Fruit fly (Drosophila melanogaster) whole organism, embryonic: ENCODE measurements around the gene CG14795.

Experiments
- Adf1 ChIP-seq: fragments of 200-800 bp; sonication (Bioruptor generic); IDR thresholded peaks from 2 replicates; pipeline ENCODE4 v1.3.6; 2022; ENCODE audit warnings: missing biosample characterization, missing genetic modification characterization
- CG10147 ChIP-seq: fragments of 200-800 bp; sonication (Bioruptor generic); optimal IDR thresholded peaks from 2 replicates; lab custom pipeline; 2019; ENCODE audit warnings: missing biosample characterization, mild to moderate bottlenecking, missing genetic modification characterization, moderate library complexity
- CG10267 ChIP-seq: fragments of 200-800 bp; sonication (Bioruptor generic); optimal IDR thresholded peaks from 2 replicates; lab custom pipeline; 2018; ENCODE audit warnings: missing biosample characterization, mild to moderate bottlenecking, missing genetic modification characterization, moderate library complexity
- CG10979 ChIP-seq: fragments of 200-800 bp; sonication (Bioruptor generic); optimal IDR thresholded peaks from 2 replicates; lab custom pipeline; 2018; ENCODE audit warnings: missing biosample characterization, mild to moderate bottlenecking, missing genetic modification characterization, moderate library complexity
- CG11456 ChIP-seq: fragments of 200-800 bp; sonication (Bioruptor generic); IDR thresholded peaks from 3 replicates; pipeline ENCODE4 v1.3.6; 2022; ENCODE audit warnings: missing biosample characterization, missing genetic modification characterization
- CG12155 ChIP-seq: fragments of 200-800 bp; sonication (Bioruptor generic); optimal IDR thresholded peaks from 3 replicates; lab custom pipeline; 2016; ENCODE audit warnings: missing biosample characterization, missing genetic modification characterization
- CG12659 ChIP-seq: fragments of 200-800 bp; sonication (Bioruptor generic); optimal IDR thresholded peaks from 3 replicates; lab custom pipeline; 2017; ENCODE audit warnings: mild to moderate bottlenecking, missing biosample characterization, missing genetic modification reagents, missing genetic modification characterization
- CG15479 ChIP-seq: fragments of 200-800 bp; sonication (Bioruptor generic); optimal IDR thresholded peaks from 3 replicates; lab custom pipeline; 2019; ENCODE audit warnings: missing biosample characterization, mild to moderate bottlenecking, missing genetic modification characterization, moderate library complexity
- CG15601 ChIP-seq: fragments of 200-800 bp; sonication (Bioruptor generic); optimal IDR thresholded peaks from 3 replicates; lab custom pipeline; 2019; ENCODE audit warnings: missing biosample characterization, mild to moderate bottlenecking, missing genetic modification characterization, moderate library complexity
- CG17829 ChIP-seq: fragments of 200-800 bp; optimal IDR thresholded peaks from 2 replicates; lab custom pipeline; 2019; ENCODE audit warnings: missing biosample characterization, mild to moderate bottlenecking, missing genetic modification characterization, moderate library complexity
- CG2120 ChIP-seq: fragments of 200-800 bp; sonication (Bioruptor generic); optimal IDR thresholded peaks from 3 replicates; lab custom pipeline; 2016; ENCODE audit warnings: missing biosample characterization, missing genetic modification characterization
- CG2202 ChIP-seq: fragments of 200-800 bp; sonication (Bioruptor generic); optimal IDR thresholded peaks from 2 replicates; lab custom pipeline; 2018; ENCODE audit warnings: missing biosample characterization, mild to moderate bottlenecking, missing genetic modification characterization
- CG2712 ChIP-seq: fragments of 200-800 bp; optimal IDR thresholded peaks from 3 replicates; lab custom pipeline; 2019; ENCODE audit warnings: missing biosample characterization, mild to moderate bottlenecking, missing genetic modification characterization, moderate library complexity
- CG30403 ChIP-seq: fragments of 200-800 bp; sonication (Bioruptor generic); optimal IDR thresholded peaks from 3 replicates; lab custom pipeline; 2016; ENCODE audit warnings: missing biosample characterization, missing genetic modification characterization
- CG3065 ChIP-seq: fragments of 200-800 bp; sonication (Bioruptor generic); optimal IDR thresholded peaks from 2 replicates; lab custom pipeline; 2016; ENCODE audit warnings: missing biosample characterization, missing genetic modification characterization
- CG32532 ChIP-seq: fragments of 200-800 bp; sonication (Bioruptor generic); IDR thresholded peaks from 2 replicates; pipeline ENCODE4 v1.3.6; 2022; ENCODE audit warnings: missing biosample characterization, missing genetic modification characterization
- CG34422 ChIP-seq: fragments of 200-800 bp; sonication (Bioruptor generic); IDR thresholded peaks from 3 replicates; pipeline ENCODE4 v1.3.6; 2022; ENCODE audit warnings: missing biosample characterization, missing genetic modification characterization
- CG6175 ChIP-seq: fragments of 200-800 bp; sonication (Bioruptor generic); IDR thresholded peaks from 3 replicates; pipeline ENCODE4 v1.3.6; 2022; ENCODE audit warnings: missing biosample characterization, missing genetic modification characterization
- CG6791 ChIP-seq: fragments of 200-800 bp; sonication (Bioruptor generic); IDR thresholded peaks from 3 replicates; pipeline ENCODE4 v1.3.6; 2022; ENCODE audit warnings: missing biosample characterization, missing genetic modification characterization; ENCODE audit not compliant: partially characterized antibody
- CG7556 ChIP-seq: fragments of 200-800 bp; sonication (Bioruptor generic); optimal IDR thresholded peaks from 2 replicates; lab custom pipeline; 2017; ENCODE audit warnings: missing biosample characterization, mild to moderate bottlenecking, missing genetic modification characterization
- CG9727 ChIP-seq: fragments of 200-800 bp; sonication (Bioruptor generic); optimal IDR thresholded peaks from 3 replicates; lab custom pipeline; 2017; ENCODE audit warnings: missing biosample characterization, mild to moderate bottlenecking, missing genetic modification characterization
- CG9817 ChIP-seq: fragments of 200-800 bp; sonication (Bioruptor generic); optimal IDR thresholded peaks from 2 replicates; lab custom pipeline; 2018; ENCODE audit warnings: missing biosample characterization, mild to moderate bottlenecking, missing genetic modification characterization, moderate library complexity
- CTCF ChIP-seq: fragments of 200-800 bp; sonication (Bioruptor generic); optimal IDR thresholded peaks from 2 replicates; lab custom pipeline; 2017; ENCODE audit warnings: missing biosample characterization, mild to moderate bottlenecking, missing genetic modification characterization, moderate library complexity
- Fer1 ChIP-seq: fragments of 200-800 bp; sonication (Bioruptor generic); optimal IDR thresholded peaks from 2 replicates; lab custom pipeline; 2017; ENCODE audit warnings: missing biosample characterization, mild to moderate bottlenecking, missing genetic modification characterization
- HLH4C ChIP-seq: fragments of 200-800 bp; sonication (Bioruptor generic); IDR thresholded peaks from 3 replicates; pipeline ENCODE4 v1.3.6; 2022; ENCODE audit warnings: missing biosample characterization, missing genetic modification characterization; ENCODE audit not compliant: partially characterized antibody
- Hey ChIP-seq: fragments of 200-800 bp; sonication (Bioruptor generic); optimal IDR thresholded peaks from 3 replicates; lab custom pipeline; 2018; ENCODE audit warnings: missing biosample characterization, mild to moderate bottlenecking, missing genetic modification characterization
- Hsf ChIP-seq: fragments of 200-800 bp; sonication (Bioruptor generic); optimal IDR thresholded peaks from 3 replicates; lab custom pipeline; 2016; ENCODE audit warnings: missing biosample characterization, missing genetic modification characterization
- Opbp ChIP-seq: fragments of 200-800 bp; sonication (Bioruptor generic); IDR thresholded peaks from 3 replicates; pipeline ENCODE4 v1.3.6; 2022; ENCODE audit warnings: missing biosample characterization, missing genetic modification characterization; ENCODE audit not compliant: partially characterized antibody
- Ptx1 ChIP-seq: fragments of 200-800 bp; sonication (Bioruptor generic); IDR thresholded peaks from 2 replicates; pipeline ENCODE4 v1.3.6; 2022; ENCODE audit warnings: missing biosample characterization, missing genetic modification characterization
- Sox100B ChIP-seq: fragments of 200-800 bp; sonication (Bioruptor generic); optimal IDR thresholded peaks from 3 replicates; lab custom pipeline; 2018; ENCODE audit warnings: missing biosample characterization, mild to moderate bottlenecking, missing genetic modification characterization
- bcd ChIP-seq: fragments of 200-800 bp; sonication (Bioruptor generic); optimal IDR thresholded peaks from 2 replicates; lab custom pipeline; 2017; ENCODE audit warnings: missing biosample characterization, mild to moderate bottlenecking, missing genetic modification characterization
- bigmax ChIP-seq: fragments of 200-800 bp; sonication (Bioruptor generic); optimal IDR thresholded peaks from 2 replicates; lab custom pipeline; 2018; ENCODE audit warnings: missing biosample characterization, mild to moderate bottlenecking, missing genetic modification characterization
- bowl ChIP-seq: fragments of 200-800 bp; sonication (Bioruptor generic); IDR thresholded peaks from 2 replicates; pipeline ENCODE4 v1.3.6; 2022; ENCODE audit warnings: missing biosample characterization, missing genetic modification characterization
- caup ChIP-seq: fragments of 200-800 bp; sonication (Bioruptor generic); optimal IDR thresholded peaks from 3 replicates; lab custom pipeline; 2017; ENCODE audit warnings: missing biosample characterization, mild to moderate bottlenecking, missing genetic modification characterization, moderate library complexity; ENCODE audit not compliant: severe bottlenecking
- chinmo ChIP-seq: fragments of 200-800 bp; sonication (Bioruptor generic); IDR thresholded peaks from 4 replicates; pipeline ENCODE4 v1.3.6; 2022; ENCODE audit warnings: missing biosample characterization, missing genetic modification characterization; ENCODE audit not compliant: partially characterized antibody
- dpn ChIP-seq, 2 experiments: fragments of 200-800 bp; sonication (Bioruptor generic); optimal IDR thresholded peaks; 3 replicates each; lab custom pipeline; 2016; ENCODE audit warnings: missing biosample characterization in 2 of 2, missing genetic modification characterization in 2 of 2
- fu2 ChIP-seq: fragments of 200-800 bp; sonication (Bioruptor generic); optimal IDR thresholded peaks from 2 replicates; lab custom pipeline; 2016; ENCODE audit warnings: missing biosample characterization, missing genetic modification characterization
- gce ChIP-seq: fragments of 200-800 bp; sonication (Bioruptor generic); IDR thresholded peaks from 3 replicates; pipeline ENCODE4 v1.3.6; 2022; ENCODE audit warnings: missing biosample characterization, missing genetic modification characterization
- gro ChIP-seq: fragments of 200-800 bp; sonication (Bioruptor generic); optimal IDR thresholded peaks from 2 replicates; lab custom pipeline; 2016; ENCODE audit warnings: missing biosample characterization, missing genetic modification characterization
- jumu ChIP-seq: fragments of 200-800 bp; sonication (Bioruptor generic); optimal IDR thresholded peaks from 3 replicates; lab custom pipeline; 2016; ENCODE audit warnings: missing biosample characterization, missing genetic modification characterization
- mirr ChIP-seq: fragments of 200-800 bp; sonication (Bioruptor generic); optimal IDR thresholded peaks from 3 replicates; lab custom pipeline; 2018; ENCODE audit warnings: missing biosample characterization, mild to moderate bottlenecking, missing genetic modification characterization
- oc ChIP-seq: fragments of 200-800 bp; sonication (Bioruptor generic); optimal IDR thresholded peaks from 2 replicates; lab custom pipeline; 2018; ENCODE audit warnings: missing biosample characterization, mild to moderate bottlenecking, missing genetic modification characterization, moderate library complexity
- p53 ChIP-seq: fragments of 200-800 bp; sonication (Bioruptor generic); optimal IDR thresholded peaks from 2 replicates; lab custom pipeline; 2016; ENCODE audit warnings: missing biosample characterization, missing genetic modification characterization
- peb ChIP-seq: fragments of 200-800 bp; sonication (Bioruptor generic); IDR thresholded peaks from 2 replicates; pipeline ENCODE4 v1.3.6; 2022; ENCODE audit warnings: missing biosample characterization, missing genetic modification characterization
- pita ChIP-seq: fragments of 200-800 bp; sonication (Bioruptor generic); optimal IDR thresholded peaks from 2 replicates; lab custom pipeline; 2017; ENCODE audit warnings: missing biosample characterization, mild to moderate bottlenecking, missing genetic modification characterization
- pnt ChIP-seq: fragments of 200-800 bp; sonication (Bioruptor generic); optimal IDR thresholded peaks from 3 replicates; lab custom pipeline; 2016; ENCODE audit warnings: missing biosample characterization, missing genetic modification characterization
- repo ChIP-seq: fragments of 200-800 bp; sonication (Bioruptor generic); optimal IDR thresholded peaks from 2 replicates; lab custom pipeline; 2016; ENCODE audit warnings: missing biosample characterization, missing genetic modification characterization
- row ChIP-seq: fragments of 200-800 bp; sonication (Bioruptor generic); IDR thresholded peaks from 3 replicates; pipeline ENCODE4 v1.3.6; 2022; ENCODE audit warnings: missing biosample characterization, missing genetic modification characterization
- trem ChIP-seq: fragments of 200-800 bp; optimal IDR thresholded peaks from 3 replicates; lab custom pipeline; 2019; ENCODE audit warnings: missing biosample characterization, mild to moderate bottlenecking, missing genetic modification characterization, moderate library complexity
- zen ChIP-seq: fragments of 200-800 bp; sonication (Bioruptor generic); optimal IDR thresholded peaks from 3 replicates; lab custom pipeline; 2018; ENCODE audit warnings: missing biosample characterization, mild to moderate bottlenecking, missing genetic modification characterization, moderate library complexity

Gene CG14795

dm6 chrX:1512753-1513226 lies at the start of gene CG14795 (continued):
- TF ChIP-seq CG9817 (tag; lab: Kevin White, UChicago) (peak; percentile 37), caup (GFP tag; lab: Kevin White, UChicago) (peak; percentile 25), Hsf (GFP tag; lab: Kevin White, UChicago) (peak; percentile 37), CG32532 (peak; percentile 38; the same call in 1 of the 2 replicates), CG11456 (peak; percentile 62; the same call in 1 of the 3 replicates), CG6175 (GFP tag; lab: Robert Waterston, UW) (no peak), oc (tag; lab: Kevin White, UChicago) (peak; percentile 6), Sox100B (no peak), jumu (GFP tag; lab: Kevin White, UChicago) (peak; percentile 61), pnt (GFP tag; lab: Kevin White, UChicago) (no peak), dpn (GFP tag; optimal IDR thresholded peaks at IDR 0.05; lab: Kevin White, UChicago) (peak; percentile 39 to 43), CG15479 (GFP tag; lab: Kevin White, UChicago) (no peak), CG2202 (no peak), CG6791 (GFP tag; lab: Robert Waterston, UW) (peak; percentile 97), HLH4C (GFP tag; lab: Robert Waterston, UW) (peak; percentile 97), Hey (peak; percentile 0), CG12659 (GFP tag; lab: Kevin White, UChicago) (peak; percentile 81), CG15601 (tag; lab: Kevin White, UChicago) (peak; percentile 50), bowl (GFP tag; lab: Robert Waterston, UW) (no peak), CG10147 (GFP tag; lab: Kevin White, UChicago) (no peak), Opbp (GFP tag; lab: Robert Waterston, UW) (peak; percentile 94), zen (tag; lab: Kevin White, UChicago) (peak; percentile 78), row (GFP tag; lab: Robert Waterston, UW) (peak; percentile 45; the same call in 2 of the 3 replicates), CG9727 (GFP tag; lab: Kevin White, UChicago) (peak; percentile 25), pita (peak; percentile 97), CG2712 (peak; percentile 59), p53 (GFP tag; lab: Kevin White, UChicago) (peak; percentile 47), Fer1 (GFP tag; lab: Kevin White, UChicago) (peak; percentile 41), CTCF (peak; percentile 66), trem (tag; lab: Kevin White, UChicago) (peak; percentile 80), peb (GFP tag; lab: Robert Waterston, UW) (no peak), mirr (no peak), CG10267 (tag; lab: Kevin White, UChicago) (peak; percentile 80), CG12155 (GFP tag; lab: Kevin White, UChicago) (peak; percentile 35), bcd (peak; percentile 72), CG34422 (0 out of 3 replicates have a peak, but pooled peaks have one; percentile 29), CG3065 (GFP tag; lab: Kevin White, UChicago) (peak; percentile 1), chinmo (GFP tag; lab: Robert Waterston, UW) (peak; percentile 88), repo (GFP tag; lab: Kevin White, UChicago) (peak; percentile 46), CG7556 (GFP tag; lab: Kevin White, UChicago) (peak; percentile 3), fu2 (GFP tag; lab: Kevin White, UChicago) (peak; percentile 7), CG17829 (tag; lab: Kevin White, UChicago) (peak; percentile 88), bigmax (GFP tag; lab: Kevin White, UChicago) (peak; percentile 41), Adf1 (GFP tag; lab: Robert Waterston, UW) (peak; percentile 38), gro (GFP tag; lab: Kevin White, UChicago) (peak; percentile 75), CG30403 (GFP tag; lab: Kevin White, UChicago) (peak; percentile 42), gce (GFP tag; lab: Robert Waterston, UW) (peak; percentile 35; the same call in 1 of the 3 replicates), Ptx1 (GFP tag; lab: Robert Waterston, UW) (peak; percentile 26; the same call in 1 of the 2 replicates), CG10979 (peak; percentile 27), CG2120 (peak; percentile 49)
